Worm (Caenorhabditis elegans) whole organism, L2 larva: ENCODE results near the gene rcd-1.

ENCODE experiments used
- C34F6.9 ChIP-seq: fragments of 150-350 bp; optimal IDR thresholded peaks from 2 replicates; lab custom pipeline; 2014; ENCODE audit warnings: missing biosample characterization, missing genetic modification characterization
- F13H6.1 ChIP-seq: sonication (generic microtip); optimal IDR thresholded peaks from 2 replicates; lab custom pipeline; 2016; ENCODE audit warnings: missing genetic modification characterization, missing compliant biosample characterization
- R02D3.7 ChIP-seq: fragments of 150-350 bp; optimal IDR thresholded peaks from 2 replicates; lab custom pipeline; 2014; ENCODE audit warnings: missing biosample characterization, missing genetic modification characterization
- Y55F3AM.14 ChIP-seq: fragments of 200-800 bp; sonication (Bioruptor generic); optimal IDR thresholded peaks from 2 replicates; lab custom pipeline; 2018; ENCODE audit warnings: mild to moderate bottlenecking, missing genetic modification characterization, missing compliant biosample characterization
- ZK546.5 ChIP-seq: sonication (generic microtip); optimal IDR thresholded peaks from 2 replicates; lab custom pipeline; 2017; ENCODE audit warnings: missing biosample characterization, missing genetic modification characterization
- alr-1 ChIP-seq: fragments of 150-350 bp; optimal IDR thresholded peaks from 2 replicates; lab custom pipeline; 2014; ENCODE audit warnings: missing biosample characterization, missing genetic modification characterization
- ama-1 ChIP-seq: fragments of 150-350 bp; optimal IDR thresholded peaks from 2 replicates; lab custom pipeline; 2018; ENCODE audit warnings: inconsistent platforms
- blmp-1 ChIP-seq: sonication (generic microtip); optimal IDR thresholded peaks from 2 replicates; lab custom pipeline; 2017; ENCODE audit warnings: missing genetic modification characterization, mild to moderate bottlenecking, missing compliant biosample characterization, antibody characterized with exemption, moderate library complexity; ENCODE audit not compliant: insufficient read depth
- ceh-16 ChIP-seq: fragments of 150-350 bp; optimal IDR thresholded peaks from 2 replicates; lab custom pipeline; 2014; ENCODE audit warnings: missing biosample characterization, missing genetic modification characterization
- crh-2 ChIP-seq: sonication (generic microtip); optimal IDR thresholded peaks from 2 replicates; lab custom pipeline; 2017; ENCODE audit warnings: missing biosample characterization, missing genetic modification characterization
- elt-1 ChIP-seq: fragments of 150-350 bp; optimal IDR thresholded peaks from 2 replicates; lab custom pipeline; 2014; ENCODE audit warnings: missing biosample characterization, missing genetic modification characterization
- fos-1 ChIP-seq: fragments of 150-350 bp; optimal IDR thresholded peaks from 2 replicates; lab custom pipeline; 2014; ENCODE audit warnings: missing biosample characterization, missing genetic modification characterization
- lin-13 ChIP-seq: fragments of 150-350 bp; optimal IDR thresholded peaks from 2 replicates; lab custom pipeline; 2014; ENCODE audit warnings: missing biosample characterization, missing genetic modification reagents, missing genetic modification characterization
- lin-39 ChIP-seq: fragments of 150-350 bp; optimal IDR thresholded peaks from 2 replicates; lab custom pipeline; 2014; ENCODE audit warnings: missing biosample characterization, missing genetic modification reagents, missing genetic modification characterization
- lsy-2 ChIP-seq, 2 experiments: fragments of 150-350 bp in 1 of 2; sonication (generic microtip) in 1 of 2; optimal IDR thresholded peaks; 2 replicates each; lab custom pipeline; 2014 to 2017; ENCODE audit warnings: missing biosample characterization in 2 of 2, missing genetic modification characterization in 2 of 2
- mdl-1 ChIP-seq, 2 experiments: fragments of 150-350 bp in 1 of 2; sonication (generic microtip) in 1 of 2; optimal IDR thresholded peaks; 2 replicates each; lab custom pipeline; 2017; ENCODE audit warnings: missing biosample characterization in 2 of 2, missing genetic modification characterization in 2 of 2
- nhr-12 ChIP-seq: fragments of 150-350 bp; optimal IDR thresholded peaks from 2 replicates; lab custom pipeline; 2014; ENCODE audit warnings: missing biosample characterization, missing genetic modification characterization
- nhr-129 ChIP-seq: fragments of 150-350 bp; optimal IDR thresholded peaks from 2 replicates; lab custom pipeline; 2014; ENCODE audit warnings: missing biosample characterization, missing genetic modification characterization
- nhr-21 ChIP-seq: fragments of 150-350 bp; optimal IDR thresholded peaks from 2 replicates; lab custom pipeline; 2014; ENCODE audit warnings: missing biosample characterization, missing genetic modification characterization
- nhr-237 ChIP-seq: fragments of 150-350 bp; optimal IDR thresholded peaks from 2 replicates; lab custom pipeline; 2014; ENCODE audit warnings: missing biosample characterization, missing genetic modification characterization
- peb-1 ChIP-seq: fragments of 150-350 bp; optimal IDR thresholded peaks from 2 replicates; lab custom pipeline; 2014; ENCODE audit warnings: missing biosample characterization, missing genetic modification characterization
- sem-4 ChIP-seq: fragments of 150-350 bp; optimal IDR thresholded peaks from 2 replicates; lab custom pipeline; 2014; ENCODE audit warnings: missing biosample characterization, missing genetic modification reagents, missing genetic modification characterization
- skn-1 ChIP-seq: sonication (generic microtip); optimal IDR thresholded peaks from 2 replicates; lab custom pipeline; 2017; ENCODE audit warnings: missing biosample characterization, missing genetic modification characterization
- sma-3 ChIP-seq: sonication (generic microtip); optimal IDR thresholded peaks from 2 replicates; lab custom pipeline; 2016; ENCODE audit warnings: missing genetic modification reagents, missing genetic modification characterization, missing compliant biosample characterization
- unc-39 ChIP-seq: fragments of 150-350 bp; optimal IDR thresholded peaks from 2 replicates; lab custom pipeline; 2014; ENCODE audit warnings: missing biosample characterization, missing genetic modification characterization
- unc-55 ChIP-seq: fragments of 150-350 bp; sonication (generic microtip); optimal IDR thresholded peaks from 3 replicates; lab custom pipeline; 2014; ENCODE audit warnings: missing biosample characterization, missing genetic modification reagents, missing genetic modification characterization
- unc-62 ChIP-seq: fragments of 150-350 bp; optimal IDR thresholded peaks from 2 replicates; lab custom pipeline; 2014; ENCODE audit warnings: missing biosample characterization, missing genetic modification reagents, missing genetic modification characterization
- zag-1 ChIP-seq: fragments of 150-350 bp; optimal IDR thresholded peaks from 2 replicates; lab custom pipeline; 2014; ENCODE audit warnings: missing biosample characterization, missing genetic modification characterization
- ztf-11 ChIP-seq: sonication (generic microtip); optimal IDR thresholded peaks from 2 replicates; lab custom pipeline; 2017; ENCODE audit warnings: missing biosample characterization, missing genetic modification characterization
- ztf-4 ChIP-seq: fragments of 150-350 bp; optimal IDR thresholded peaks from 2 replicates; lab custom pipeline; 2014; ENCODE audit warnings: missing biosample characterization, missing genetic modification characterization

Gene rcd-1

ce11 chrII:3773130-3773529 lies 19.4 kb downstream of the rcd-1 start, which contains the start of gene T24E12.10:
TSS of gene T24E12.10 (minus strand) at chrII:3773230.
- no peak for TF ChIP-seq Y55F3AM.14 (GFP tag; lab: Kevin White, UChicago)
- TF ChIP-seq alr-1 (tag; lab: Kevin White, UChicago) = no peak
- TF ChIP-seq unc-62 (GFP tag; lab: Kevin White, UChicago) = no peak
- no peak for TF ChIP-seq unc-39 (tag; lab: Kevin White, UChicago)
- no peak for TF ChIP-seq nhr-21 (tag; lab: Kevin White, UChicago)
- TF ChIP-seq lsy-2 (tag; optimal IDR thresholded peaks at IDR 0.05; lab: Kevin White, UChicago) = no peak
- TF ChIP-seq peb-1 (tag; lab: Kevin White, UChicago) = no peak
- no peak for TF ChIP-seq elt-1
- no peak for TF ChIP-seq crh-2
- TF ChIP-seq unc-55 = no peak
- TF ChIP-seq, all 48 proteins: peak for 0

ce11 chrII:3775719-3776118 lies 22.0 kb downstream of the rcd-1 start, which contains the start of gene T24E12.3:
TSS of gene T24E12.3 (plus strand) at chrII:3776019.
- no peak for TF ChIP-seq nhr-12

DNA sequence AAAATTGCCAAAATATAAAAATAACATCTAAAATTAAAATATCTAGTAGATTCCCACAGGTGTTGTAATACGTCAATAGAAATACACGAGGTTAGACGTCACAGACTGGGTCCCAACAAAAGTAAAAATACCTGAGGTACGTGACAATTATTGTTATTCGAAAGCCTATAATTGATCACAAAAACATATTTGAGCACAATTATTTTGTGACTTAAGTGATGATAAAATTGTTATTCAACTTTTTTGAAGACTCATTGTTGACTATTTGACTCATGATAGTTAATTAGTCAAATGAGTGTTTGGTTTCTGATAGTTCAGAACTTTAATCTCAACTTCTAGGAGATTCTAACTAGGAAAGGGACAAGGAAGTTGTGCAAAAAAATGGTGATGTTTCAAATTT lies 24.1 kb downstream of the rcd-1 start:
- TF ChIP-seq sma-3 = no peak

- TF ChIP-seq alr-1 (tag; lab: Kevin White, UChicago) (no peak), lin-39 (tag; lab: Kevin White, UChicago) (no peak), nhr-237 (tag; lab: Kevin White, UChicago) (no peak), F13H6.1 (tag; lab: Kevin White, UChicago) (no peak), ceh-16 (tag; lab: Kevin White, UChicago) (no peak)
- TF ChIP-seq, all 48 proteins: peak for 0
Measured at ce11 chrII:3779463-3779862, 25.8 kb downstream of the rcd-1 start, which contains the start of gene T24E12.11. TSS of gene T24E12.11 (minus strand) at chrII:3779563.

DNA sequence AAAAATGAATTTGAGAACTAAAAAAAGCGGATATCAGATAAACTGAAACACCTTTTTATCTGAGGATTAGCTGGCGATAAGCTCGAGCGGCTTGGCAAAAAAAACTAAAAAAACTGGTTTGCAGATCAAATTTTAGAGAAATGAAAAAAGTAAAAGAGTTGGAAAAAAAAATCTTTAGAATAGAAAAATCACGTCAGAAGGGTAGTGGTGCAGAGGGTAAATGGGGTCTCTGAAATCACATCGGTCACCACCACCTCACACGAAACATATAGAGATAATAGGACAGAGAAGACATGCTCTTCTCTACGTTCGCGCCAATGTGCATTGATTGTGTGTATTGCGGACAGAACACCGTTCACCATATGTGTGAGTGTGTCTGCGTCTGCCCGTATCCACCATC lies 27.5 kb downstream of the rcd-1 start:
- TF ChIP-seq Y55F3AM.14 (GFP tag; lab: Kevin White, UChicago) (no peak), R02D3.7 (tag; lab: Kevin White, UChicago) (no peak), elt-1 (no peak), C34F6.9 (no peak), sem-4 (tag; lab: Kevin White, UChicago) (no peak)

DNA sequence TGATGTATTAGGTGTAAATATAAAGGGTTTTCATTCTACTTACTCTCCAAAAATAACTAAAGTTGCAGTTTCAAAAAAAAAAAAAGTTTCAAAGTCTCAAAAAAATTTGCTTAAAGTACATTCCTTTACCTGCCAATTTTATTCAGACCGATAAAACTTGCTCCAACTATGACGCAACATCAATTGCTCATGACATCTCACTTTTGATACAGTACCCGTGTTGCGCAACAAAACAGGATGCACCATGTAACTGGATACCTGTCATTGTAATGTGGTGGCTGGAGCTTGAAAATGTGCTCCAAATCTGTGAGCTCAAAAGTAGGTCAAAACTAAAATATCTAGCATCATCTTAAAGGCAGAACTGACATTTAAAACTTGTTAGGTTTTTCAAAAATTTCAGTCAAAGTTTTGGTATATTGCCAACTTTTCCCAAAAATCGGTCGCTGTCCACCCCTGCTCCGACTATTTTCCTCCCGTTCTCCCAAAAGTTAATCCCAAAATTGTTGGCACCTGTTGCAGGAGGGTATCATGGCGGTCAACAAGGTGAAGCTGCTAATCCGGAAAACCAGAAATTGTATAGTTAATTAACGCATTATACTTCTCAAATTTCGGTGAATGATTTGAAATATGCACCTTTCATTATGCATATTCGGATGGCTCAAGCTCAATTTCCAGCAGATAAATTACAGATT lies 28.8 kb downstream of the rcd-1 start, which contains the start of gene T24E12.2:
TSS of gene T24E12.2 (plus strand) at position 642 of the 692 bp plus-strand sequence.
- no peak for TF ChIP-seq elt-1
- TF ChIP-seq ztf-4 (tag; lab: Kevin White, UChicago) = no peak
- no peak for TF ChIP-seq crh-2
- no peak for TF ChIP-seq ZK546.5 (tag; lab: Kevin White, UChicago)
- no peak for TF ChIP-seq ztf-11 (tag; lab: Kevin White, UChicago)
- TF ChIP-seq blmp-1 (tag; lab: Kevin White, UChicago) = no peak
- TF ChIP-seq skn-1 (tag; lab: Kevin White, UChicago) = no peak
- no peak for TF ChIP-seq alr-1 (tag; lab: Kevin White, UChicago)

DNA sequence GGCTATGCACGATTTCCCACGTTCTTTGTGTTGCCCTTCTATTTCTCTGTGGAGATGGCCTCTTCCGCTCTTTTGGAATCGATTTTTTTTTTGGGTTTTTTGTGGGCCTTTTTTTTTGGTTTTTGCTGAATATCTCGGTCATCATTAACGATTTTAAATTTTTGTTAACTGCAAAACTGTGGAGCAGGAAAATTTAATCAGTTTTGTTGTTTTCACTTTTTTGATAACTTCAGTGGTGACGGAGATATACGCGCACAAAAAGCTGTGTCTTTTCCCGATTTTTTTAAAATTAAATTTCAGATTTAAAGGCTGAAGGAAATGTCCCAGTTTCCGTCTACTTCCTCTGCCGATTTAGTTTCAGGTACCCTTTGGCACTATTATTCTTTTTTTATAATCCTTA lies 31.6 kb downstream of the rcd-1 start, which contains the start of gene T24E12.1:
TSS of gene T24E12.1 (plus strand) at position 301 of the 400 bp plus-strand sequence.
- TF ChIP-seq zag-1 (no peak), lin-13 (no peak), ama-1 (lab: Kevin White, UChicago) (no peak), fos-1 (no peak), mdl-1 (tag; optimal IDR thresholded peaks at IDR 0.05; lab: Kevin White, UChicago) (no peak), nhr-129 (tag; lab: Kevin White, UChicago) (no peak), unc-39 (tag; lab: Kevin White, UChicago) (no peak)
- TF ChIP-seq, all 48 proteins: peak for 0
